Comparison of ENCODE assay signal across 2 fruit fly cellular contexts in genomic region chr3L:16490583-16490880, dm6.
TF ChIP-seq lines count a peak whose summit lies in the region.

No protein-coding gene starts in this region.

TF ChIP-seq in whole organism, prepupa, 60 proteins besides CTCF, POLR2A, EP300 and RAD21 (continued from another document):
- TF ChIP-seq Eip78C (GFP tag; lab: Kevin White, UChicago) (peak; percentile 95), CG10669 (GFP tag; optimal IDR thresholded peaks at IDR 0.05; lab: Kevin White, UChicago) (peak; percentile 89), Smox (GFP tag; optimal IDR thresholded peaks at IDR 0.05; lab: Kevin White, UChicago) (peak; percentile 87), vri (GFP tag; optimal IDR thresholded peaks at IDR 0.05; lab: Kevin White, UChicago) (peak; percentile 78), lz (GFP tag; optimal IDR thresholded peaks at IDR 0.05; lab: Kevin White, UChicago) (peak; percentile 79), CG6854 (GFP tag; optimal IDR thresholded peaks at IDR 0.05; lab: Kevin White, UChicago) (peak; percentile 29), CG1621 (tag; optimal IDR thresholded peaks at IDR 0.05; lab: Kevin White, UChicago) (peak; percentile 89), CG11762 (GFP tag; optimal IDR thresholded peaks at IDR 0.05; lab: Kevin White, UChicago; ENCODE audit: insufficient read depth) (peak; percentile 59), CG7368 (GFP tag; optimal IDR thresholded peaks at IDR 0.05; lab: Kevin White, UChicago) (peak; percentile 74), CG6792 (GFP tag; optimal IDR thresholded peaks at IDR 0.05; lab: Kevin White, UChicago) (peak; percentile 81), CG15336 (GFP tag; IDR thresholded peaks at IDR 0.05; lab: Robert Waterston, UW) (no peak), CG3919 (GFP tag; optimal IDR thresholded peaks at IDR 0.05; lab: Kevin White, UChicago) (peak; percentile 87), pdm3 (GFP tag; optimal IDR thresholded peaks at IDR 0.05; lab: Kevin White, UChicago) (peak; percentile 83), Hr4 (GFP tag; optimal IDR thresholded peaks at IDR 0.05; lab: Kevin White, UChicago) (no peak), CG8632 (GFP tag; optimal IDR thresholded peaks at IDR 0.05; lab: Kevin White, UChicago) (peak; percentile 72), CG31627 (GFP tag; optimal IDR thresholded peaks at IDR 0.05; lab: Kevin White, UChicago) (peak; percentile 78), eg (GFP tag; IDR thresholded peaks at IDR 0.05; lab: Robert Waterston, UW) (no peak), CG11902 (GFP tag; optimal IDR thresholded peaks at IDR 0.05; lab: Kevin White, UChicago) (peak; percentile 70), ss (GFP tag; optimal IDR thresholded peaks at IDR 0.05; lab: Kevin White, UChicago) (peak; percentile 82 to 87), CG10631 (GFP tag; optimal IDR thresholded peaks at IDR 0.05; lab: Kevin White, UChicago) (peak; percentile 88), salr (GFP tag; optimal IDR thresholded peaks at IDR 0.05; lab: Kevin White, UChicago) (peak; percentile 37 to 86), OdsH (GFP tag; optimal IDR thresholded peaks at IDR 0.05; lab: Kevin White, UChicago) (peak; percentile 77), Sox15 (GFP tag; optimal IDR thresholded peaks at IDR 0.05; lab: Kevin White, UChicago) (peak; percentile 58), fd59A (GFP tag; optimal IDR thresholded peaks at IDR 0.05; lab: Kevin White, UChicago) (peak; percentile 85), Eip75B (GFP tag; optimal IDR thresholded peaks at IDR 0.05; lab: Kevin White, UChicago) (peak; percentile 81), CG8319 (GFP tag; optimal IDR thresholded peaks at IDR 0.05; lab: Kevin White, UChicago) (peak; percentile 40), CG16779 (tag; optimal IDR thresholded peaks at IDR 0.05; lab: Kevin White, UChicago) (peak; percentile 48), Hr39 (GFP tag; optimal IDR thresholded peaks at IDR 0.05; lab: Kevin White, UChicago) (peak; percentile 76), spab (GFP tag; optimal IDR thresholded peaks at IDR 0.05; lab: Kevin White, UChicago) (peak; percentile 85), CG9139 (GFP tag; optimal IDR thresholded peaks at IDR 0.05; lab: Kevin White, UChicago) (peak; percentile 80), dsx (GFP tag; optimal IDR thresholded peaks at IDR 0.05; lab: Kevin White, UChicago; ENCODE audit: poor library complexity, severe bottlenecking) (peak; percentile 89), net (GFP tag; optimal IDR thresholded peaks at IDR 0.05; lab: Kevin White, UChicago) (peak; percentile 78), CG6276 (GFP tag; optimal IDR thresholded peaks at IDR 0.05; lab: Kevin White, UChicago) (no peak), svp (GFP tag; lab: Kevin White, UChicago) (peak; percentile 93)
TF ChIP-seq in whole organism, prepupa: peak in this region for 47.

TF ChIP-seq in whole organism, wandering third instar larva, 38 proteins besides CTCF, POLR2A, EP300 and RAD21 (continued from another document):
- TF ChIP-seq Hr78 (GFP tag; optimal IDR thresholded peaks at IDR 0.05; lab: Kevin White, UChicago) (no peak), foxo (GFP tag; optimal IDR thresholded peaks at IDR 0.05; lab: Kevin White, UChicago) (peak in 1 of 2 experiments; percentile 88), sage (GFP tag; optimal IDR thresholded peaks at IDR 0.05; lab: Kevin White, UChicago) (peak; percentile 80)
TF ChIP-seq in whole organism, wandering third instar larva: peak in this region for 18.
